Fruit fly (Drosophila melanogaster): ENCODE data around the gene CG42591.

The CG42591 gene

DNA sequence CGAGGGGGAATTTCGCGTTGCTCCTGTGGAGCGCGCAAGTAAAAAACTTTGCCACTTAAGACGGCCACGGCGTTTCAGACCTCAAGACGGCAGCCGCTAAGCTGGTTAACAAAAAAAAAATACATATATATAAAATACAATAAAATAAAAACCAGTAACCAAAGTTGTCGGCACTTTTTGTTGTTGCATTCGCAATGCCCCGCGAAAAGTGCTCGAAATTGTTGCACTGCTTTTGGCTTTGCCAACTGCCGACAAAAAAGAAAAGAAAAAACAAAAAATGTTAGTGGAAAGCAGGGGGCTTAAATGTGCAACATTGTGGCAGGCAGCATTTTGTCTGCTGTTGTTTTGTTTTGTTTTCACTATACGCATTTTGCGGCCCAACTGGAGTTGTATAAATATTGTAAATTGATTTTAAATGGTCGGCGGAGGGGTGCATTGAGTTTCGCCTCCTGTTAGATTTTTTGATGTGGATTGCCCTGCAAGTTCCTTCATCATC lies 24.8 kb downstream of the CG42591 start:
- TF ChIP-seq CG14711 (tag; optimal IDR thresholded peaks at IDR 0.05) (no peak), toe (GFP tag; optimal IDR thresholded peaks at IDR 0.05) (no peak), kay (GFP tag; ENCODE audit: borderline replicate concordance) (no peak), CG11617 (GFP tag; optimal IDR thresholded peaks at IDR 0.05) (no peak), CG5204 (GFP tag; optimal IDR thresholded peaks at IDR 0.05) (no peak)

DNA sequence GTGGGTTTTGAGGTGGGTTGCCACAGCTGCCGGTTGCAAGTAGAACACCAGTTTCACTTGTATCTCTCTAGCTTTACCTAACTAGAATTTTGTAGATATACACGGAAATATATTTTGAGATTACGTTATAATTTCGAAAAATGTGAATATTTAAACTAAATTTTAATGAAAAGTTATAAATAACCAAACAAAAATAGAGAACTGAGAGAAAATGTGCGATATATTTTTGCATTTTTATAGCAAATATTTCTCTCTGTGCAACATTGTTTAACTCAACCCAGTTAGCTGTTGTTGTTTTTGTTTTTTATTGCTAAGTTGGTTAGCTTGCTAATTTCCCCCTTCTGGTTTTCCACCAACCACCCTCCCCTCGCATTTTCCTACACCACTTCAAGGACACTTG lies 26.1 kb downstream of the CG42591 start:
- TF ChIP-seq Hr96 (GFP tag; optimal IDR thresholded peaks at IDR 0.05) (no peak), CG11617 (GFP tag; optimal IDR thresholded peaks at IDR 0.05) (no peak), ovo (GFP tag; optimal IDR thresholded peaks at IDR 0.05) (no peak), Mnt (GFP tag; optimal IDR thresholded peaks at IDR 0.05) (no peak), CG12768 (GFP tag; optimal IDR thresholded peaks at IDR 0.05) (no peak), CG7045 (GFP tag; optimal IDR thresholded peaks at IDR 0.05) (no peak), cnc (optimal IDR thresholded peaks at IDR 0.05) (no peak), Crg-1 (GFP tag; optimal IDR thresholded peaks at IDR 0.05) (no peak), CG14711 (tag; optimal IDR thresholded peaks at IDR 0.05) (no peak), CG7101 (tag; optimal IDR thresholded peaks at IDR 0.05) (no peak), toe (GFP tag; optimal IDR thresholded peaks at IDR 0.05) (no peak)

DNA sequence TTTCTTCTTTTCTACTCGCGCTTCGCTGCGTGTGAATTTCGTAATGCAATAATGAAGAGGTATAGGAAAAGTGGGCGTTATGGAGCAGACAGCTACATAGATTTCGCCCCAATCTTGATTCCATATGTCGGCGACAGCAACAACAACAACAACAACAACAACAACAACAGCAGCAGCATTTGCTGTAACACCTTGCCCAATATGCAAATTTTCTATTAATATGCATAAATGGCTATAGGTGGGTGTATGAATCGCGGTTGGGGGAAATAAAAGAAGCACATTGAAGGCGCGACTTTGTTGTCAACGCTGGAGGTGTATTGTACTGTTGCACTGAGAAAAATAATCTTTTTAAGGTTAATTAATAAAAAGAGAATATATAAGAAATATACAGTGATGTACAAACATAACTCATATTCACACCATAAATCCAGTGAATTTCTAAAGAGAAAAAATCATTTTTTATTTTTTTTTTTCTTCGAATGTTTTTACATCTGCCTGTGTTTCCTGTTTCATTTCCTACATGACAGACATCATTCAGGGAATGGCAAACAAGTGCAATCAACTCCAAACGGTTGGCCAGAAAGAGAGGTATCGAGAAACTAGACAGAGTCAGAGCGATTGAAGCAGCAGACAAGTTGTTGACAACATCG lies 28.2 kb downstream of the CG42591 start:
- TF ChIP-seq kay (GFP tag; ENCODE audit: borderline replicate concordance): no peak
- TF ChIP-seq CG12768 (GFP tag; optimal IDR thresholded peaks at IDR 0.05): no peak
- no peak for TF ChIP-seq CG5204 (GFP tag; optimal IDR thresholded peaks at IDR 0.05)
- no peak for TF ChIP-seq CG7045 (GFP tag; optimal IDR thresholded peaks at IDR 0.05)
- no peak for TF ChIP-seq cnc (optimal IDR thresholded peaks at IDR 0.05)
- no peak for TF ChIP-seq toe (GFP tag; optimal IDR thresholded peaks at IDR 0.05)
- no peak for TF ChIP-seq CG33017 (tag; optimal IDR thresholded peaks at IDR 0.05)
- no peak for TF ChIP-seq Clk (GFP tag; optimal IDR thresholded peaks at IDR 0.05)

DNA sequence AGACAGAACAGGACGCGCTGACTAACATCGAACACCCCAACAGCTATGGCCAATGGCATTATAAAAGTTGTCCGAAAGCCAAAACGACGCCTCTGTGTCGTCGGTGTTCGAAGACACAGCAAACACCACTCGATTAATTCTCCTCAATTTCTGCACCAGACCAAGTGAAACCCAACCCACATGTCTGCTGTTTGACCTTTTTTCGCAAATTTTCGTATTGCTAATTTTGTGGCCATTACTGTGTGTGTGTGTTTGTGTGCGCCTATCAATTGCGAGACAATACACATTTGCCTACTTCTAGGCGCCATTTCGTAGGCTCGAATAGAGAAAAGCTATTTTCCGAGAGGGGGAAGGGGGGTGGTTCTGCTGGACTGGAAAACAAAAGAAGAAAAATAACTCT lies 30.6 kb downstream of the CG42591 start:
- TF ChIP-seq CG7101 (tag; optimal IDR thresholded peaks at IDR 0.05) (no peak), Crg-1 (GFP tag; optimal IDR thresholded peaks at IDR 0.05) (no peak), Clk (GFP tag; optimal IDR thresholded peaks at IDR 0.05) (no peak), Mnt (GFP tag; optimal IDR thresholded peaks at IDR 0.05) (no peak), cic (GFP tag; optimal IDR thresholded peaks at IDR 0.05) (no peak), tj (GFP tag; optimal IDR thresholded peaks at IDR 0.05) (no peak), CG14711 (tag; optimal IDR thresholded peaks at IDR 0.05) (no peak), CG1620 (GFP tag; optimal IDR thresholded peaks at IDR 0.05) (no peak), cnc (optimal IDR thresholded peaks at IDR 0.05) (no peak), CG7045 (GFP tag; optimal IDR thresholded peaks at IDR 0.05) (no peak), CG12768 (GFP tag; optimal IDR thresholded peaks at IDR 0.05) (no peak), toe (GFP tag; optimal IDR thresholded peaks at IDR 0.05) (no peak)

DNA sequence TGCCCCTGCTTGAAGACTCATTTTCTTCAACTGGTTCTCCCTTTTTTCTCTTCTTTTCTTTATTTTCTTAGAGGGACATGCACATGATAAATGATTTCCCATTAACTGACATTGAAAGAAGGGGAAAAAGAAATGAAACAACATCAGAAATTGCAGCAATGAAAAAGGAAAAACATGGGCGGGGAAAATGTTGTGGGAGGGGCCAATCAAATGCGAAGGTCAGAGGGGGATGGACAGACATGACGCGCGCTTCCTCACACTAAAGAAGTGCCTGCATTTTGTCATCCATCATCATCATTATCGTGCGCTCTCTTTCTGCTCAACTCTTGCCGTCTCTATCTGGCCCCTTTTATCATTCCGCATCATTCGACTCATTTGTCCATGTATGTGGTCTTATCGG lies 32.1 kb downstream of the CG42591 start:
- TF ChIP-seq Crg-1 (GFP tag; optimal IDR thresholded peaks at IDR 0.05) (no peak), CG12768 (GFP tag; optimal IDR thresholded peaks at IDR 0.05) (no peak), Hr96 (GFP tag; optimal IDR thresholded peaks at IDR 0.05) (no peak), CG11617 (GFP tag; optimal IDR thresholded peaks at IDR 0.05) (no peak), Clk (GFP tag; optimal IDR thresholded peaks at IDR 0.05) (no peak), bab1 (GFP tag; optimal IDR thresholded peaks at IDR 0.05) (no peak), cnc (optimal IDR thresholded peaks at IDR 0.05) (no peak), toe (GFP tag; optimal IDR thresholded peaks at IDR 0.05) (no peak), CG7045 (GFP tag; optimal IDR thresholded peaks at IDR 0.05) (no peak), CG1620 (GFP tag; optimal IDR thresholded peaks at IDR 0.05) (no peak), CG14711 (tag; optimal IDR thresholded peaks at IDR 0.05) (no peak), CG33017 (tag; optimal IDR thresholded peaks at IDR 0.05) (no peak), ovo (GFP tag; optimal IDR thresholded peaks at IDR 0.05) (no peak), pad (GFP tag; optimal IDR thresholded peaks at IDR 0.05) (no peak), kay (GFP tag; ENCODE audit: borderline replicate concordance) (no peak), cic (GFP tag; optimal IDR thresholded peaks at IDR 0.05) (no peak), Mnt (GFP tag; optimal IDR thresholded peaks at IDR 0.05) (no peak)

DNA sequence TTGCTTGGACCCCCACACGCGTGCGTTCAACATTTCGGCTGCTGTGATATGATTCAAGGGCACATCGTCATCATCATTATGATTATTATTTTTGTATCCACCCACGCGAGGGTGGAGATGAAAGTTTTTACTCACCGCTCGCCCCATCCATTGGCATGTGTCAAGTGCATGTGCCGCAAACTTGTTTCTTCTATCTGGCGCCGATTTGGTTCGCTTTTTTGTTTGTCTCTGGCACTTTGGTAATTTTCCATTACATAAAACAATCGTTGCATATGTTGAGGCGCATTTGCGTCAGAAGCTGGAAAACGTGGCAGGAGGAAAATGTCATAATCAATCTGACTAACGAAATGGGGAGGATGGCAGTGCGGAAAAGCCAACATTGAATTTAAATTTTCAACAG lies 36.0 kb downstream of the CG42591 start:
- no peak for TF ChIP-seq Hr96 (GFP tag; optimal IDR thresholded peaks at IDR 0.05)
- TF ChIP-seq kay (GFP tag; ENCODE audit: borderline replicate concordance): no peak
- TF ChIP-seq ovo (GFP tag; optimal IDR thresholded peaks at IDR 0.05): no peak
- TF ChIP-seq Mnt (GFP tag; optimal IDR thresholded peaks at IDR 0.05): no peak
- no peak for TF ChIP-seq Crg-1 (GFP tag; optimal IDR thresholded peaks at IDR 0.05)
- no peak for TF ChIP-seq CG12768 (GFP tag; optimal IDR thresholded peaks at IDR 0.05)
- TF ChIP-seq CG11617 (GFP tag; optimal IDR thresholded peaks at IDR 0.05): no peak
- no peak for TF ChIP-seq CG33017 (tag; optimal IDR thresholded peaks at IDR 0.05)
- no peak for TF ChIP-seq CG7101 (tag; optimal IDR thresholded peaks at IDR 0.05)
- no peak for TF ChIP-seq Clk (GFP tag; optimal IDR thresholded peaks at IDR 0.05)
- TF ChIP-seq CG7045 (GFP tag; optimal IDR thresholded peaks at IDR 0.05): no peak
- TF ChIP-seq bab1 (GFP tag; optimal IDR thresholded peaks at IDR 0.05): no peak
- TF ChIP-seq CG5204 (GFP tag; optimal IDR thresholded peaks at IDR 0.05): no peak
- TF ChIP-seq CG1620 (GFP tag; optimal IDR thresholded peaks at IDR 0.05): no peak
- TF ChIP-seq pad (GFP tag; optimal IDR thresholded peaks at IDR 0.05): no peak
- no peak for TF ChIP-seq toe (GFP tag; optimal IDR thresholded peaks at IDR 0.05)
- TF ChIP-seq CG14711 (tag; optimal IDR thresholded peaks at IDR 0.05): no peak
- TF ChIP-seq cic (GFP tag; optimal IDR thresholded peaks at IDR 0.05): no peak
- TF ChIP-seq cnc (optimal IDR thresholded peaks at IDR 0.05): no peak

All from whole organism, adult.